Fruit fly (Drosophila melanogaster) ovary, adult (tissue): ENCODE measurements around the gene GckIII.

Experiments
- CG17801 ChIP-seq: fragments of 200-800 bp; optimal IDR thresholded peaks from 2 replicates; lab custom pipeline; 2019; ENCODE audit warnings: missing biosample characterization, mild to moderate bottlenecking, missing genetic modification characterization, moderate library complexity; ENCODE audit not compliant: partially characterized antibody

GckIII gene

dm6 chr3R:17059811-17060169, 25.5 kb upstream of the GckIII start:
- TF ChIP-seq CG17801 (GFP tag; lab: Kevin White, UChicago), result no peak

- TF ChIP-seq CG17801 (GFP tag; lab: Kevin White, UChicago), result no peak
Observed at dm6 chr3R:17060244-17060664, 25.1 kb upstream of the GckIII start.

DNA sequence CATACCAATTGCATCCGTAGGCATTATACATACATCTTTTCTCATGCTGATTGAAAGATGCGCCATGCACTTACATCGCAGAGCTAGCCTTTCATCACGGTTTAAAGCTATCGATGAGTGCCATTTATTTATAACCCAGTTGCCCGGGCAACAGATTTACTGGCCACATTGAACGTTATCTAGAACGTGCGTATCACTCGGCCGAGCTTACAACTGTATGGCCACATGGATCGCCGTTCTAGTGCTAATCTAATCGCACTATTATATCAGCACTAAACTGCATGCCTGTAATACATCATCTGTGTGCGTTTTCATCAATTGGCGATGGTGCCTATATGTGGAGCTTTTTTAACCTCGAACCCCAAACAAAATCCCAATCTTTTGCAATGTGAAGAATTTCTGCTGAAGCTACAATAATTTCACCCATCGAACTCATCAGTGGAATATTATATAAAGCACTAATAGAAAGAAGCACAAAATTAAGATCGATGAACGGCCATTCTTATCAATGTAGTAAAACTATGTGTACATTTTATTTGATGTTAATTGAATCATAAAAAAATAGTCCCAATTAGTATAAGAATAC, 24.4 kb upstream of the GckIII start:
- no peak for TF ChIP-seq CG17801 (GFP tag; lab: Kevin White, UChicago)

dm6 chr3R:17061736-17062371, 23.5 kb upstream of the GckIII start:
- no peak for TF ChIP-seq CG17801 (GFP tag; lab: Kevin White, UChicago)

- peak; percentile 0 for TF ChIP-seq CG17801 (GFP tag; lab: Kevin White, UChicago)
Observed at dm6 chr3R:17062705-17063104, 22.6 kb upstream of the GckIII start.

DNA sequence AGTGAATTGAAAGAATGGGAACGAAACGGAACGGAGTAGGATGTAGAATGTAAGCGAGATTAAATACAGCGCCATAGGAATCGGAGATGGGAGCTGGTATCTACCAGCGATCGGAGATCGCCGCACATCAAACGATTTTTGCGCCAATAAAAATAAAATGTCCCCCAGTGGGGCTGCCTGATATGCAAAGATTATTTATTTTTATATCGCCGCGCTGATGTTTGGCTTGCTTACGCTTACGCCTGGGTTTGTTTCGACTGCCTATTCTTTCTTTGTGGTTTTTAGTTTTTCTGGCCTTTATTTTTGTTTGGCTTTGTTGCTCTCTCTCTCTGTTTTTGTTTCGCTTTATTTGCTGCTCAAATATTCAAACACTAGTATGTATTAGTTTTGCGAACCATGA, 21.6 kb upstream of the GckIII start:
- TF ChIP-seq CG17801 (GFP tag; lab: Kevin White, UChicago), result no peak

- TF ChIP-seq CG17801 (GFP tag; lab: Kevin White, UChicago), result peak; percentile 85
Observed at dm6 chr3R:17065018-17065784, 20.1 kb upstream of the GckIII start.

DNA sequence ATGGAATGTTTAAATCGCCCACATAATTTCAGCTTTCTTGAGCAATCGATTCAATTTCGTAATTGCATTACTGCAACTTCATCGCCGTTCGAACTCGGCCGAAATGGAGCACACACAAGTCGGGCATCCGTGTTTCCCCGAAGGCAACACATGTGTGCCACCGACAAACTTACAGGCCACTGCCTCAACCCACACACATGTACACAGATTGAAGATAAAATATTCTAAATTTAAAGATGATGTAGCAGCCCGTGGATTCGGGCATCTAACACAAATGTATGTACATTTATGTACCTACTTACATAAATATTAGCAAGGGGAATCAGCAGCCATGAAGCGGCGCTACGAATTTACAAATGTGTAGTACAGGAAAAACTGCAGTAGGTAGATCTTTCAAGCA, 19.2 kb upstream of the GckIII start:
- no peak for TF ChIP-seq CG17801 (GFP tag; lab: Kevin White, UChicago)

DNA sequence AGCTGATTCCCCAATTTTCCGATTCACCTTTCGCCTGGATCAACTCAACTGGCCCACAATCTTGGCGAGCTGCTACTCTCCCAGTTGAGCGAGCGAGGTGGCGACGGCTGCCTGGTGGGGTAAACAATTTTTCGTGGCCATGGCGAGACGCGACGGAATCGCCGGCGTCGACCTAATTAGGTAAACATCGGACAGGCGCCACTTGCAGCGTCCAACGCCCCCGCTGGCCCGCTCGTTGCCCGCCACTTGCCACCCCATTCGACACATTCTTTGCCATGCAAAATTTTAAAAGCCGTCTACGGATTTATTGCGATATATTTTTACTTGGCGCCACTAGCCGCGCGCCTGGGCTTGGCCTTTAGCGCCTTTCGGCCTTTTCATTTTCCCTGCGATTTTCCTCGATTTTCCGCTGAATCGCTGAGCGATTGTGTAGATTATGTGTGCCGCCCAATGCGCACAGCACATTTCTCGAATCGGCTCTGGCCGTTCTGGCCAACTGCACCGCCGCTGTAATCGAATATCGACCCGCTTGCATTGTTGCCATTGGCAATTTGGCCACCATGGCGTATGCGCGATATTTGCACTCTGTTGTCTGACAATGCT, 18.4 kb upstream of the GckIII start:
- TF ChIP-seq CG17801 (GFP tag; lab: Kevin White, UChicago), result no peak

dm6 chr3R:17067721-17068120, 17.6 kb upstream of the GckIII start:
- no peak for TF ChIP-seq CG17801 (GFP tag; lab: Kevin White, UChicago)

- TF ChIP-seq CG17801 (GFP tag; lab: Kevin White, UChicago), result no peak
Observed at dm6 chr3R:17072526-17073114, 12.7 kb upstream of the GckIII start, which contains the start of the genes Ns1 and mRpS11. TSS of gene Ns1 (minus strand) at chr3R:17072675. TSS of gene mRpS11 (plus strand) at chr3R:17072732.

dm6 chr3R:17077968-17078417, 7.3 kb upstream of the GckIII start:
- no peak for TF ChIP-seq CG17801 (GFP tag; lab: Kevin White, UChicago)

- no peak for TF ChIP-seq CG17801 (GFP tag; lab: Kevin White, UChicago)
Observed at dm6 chr3R:17078961-17079858, 6.1 kb upstream of the GckIII start.

- TF ChIP-seq CG17801 (GFP tag; lab: Kevin White, UChicago), result peak; percentile 52
Observed at dm6 chr3R:17079859-17080255, 5.5 kb upstream of the GckIII start, which contains the start of the genes Keap1 and kuk. TSS of gene Keap1 (minus strand) at chr3R:17079945. TSS of gene kuk (plus strand) at chr3R:17080244.
